Worm (Caenorhabditis elegans): ENCODE data around the gene C26B9.3.

DNA sequence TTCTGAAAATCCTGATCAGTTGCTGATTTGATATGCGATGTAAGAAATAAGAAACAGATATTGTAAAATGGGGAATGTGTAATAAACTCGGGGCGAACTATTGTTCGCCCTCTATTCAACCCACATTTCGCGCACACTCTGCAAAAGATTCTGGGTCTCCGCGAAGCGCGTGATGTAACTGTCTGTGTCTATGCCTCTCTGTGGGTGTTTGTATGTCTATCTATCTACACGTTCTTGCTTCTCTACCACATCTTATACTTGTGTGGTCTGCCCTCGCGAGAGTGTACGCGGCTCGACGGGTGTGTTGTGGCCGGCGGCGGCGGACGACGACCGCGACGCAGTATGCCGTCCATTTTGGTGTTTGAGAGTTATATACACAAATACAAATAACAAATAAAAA, 1.6 kb upstream of the C26B9.3 start:
- TF ChIP-seq ztf-11 (tag; optimal IDR thresholded peaks at IDR 0.05) (no peak), lin-39 (tag; optimal IDR thresholded peaks at IDR 0.05) (no peak)

All from whole organism, L4 larva.